Fruit fly (Drosophila melanogaster) whole organism, embryonic: ENCODE results near the gene CG6168.

Experiments used
- CG10267 ChIP-seq: fragments of 200-800 bp; sonication (Bioruptor generic); optimal IDR thresholded peaks from 2 replicates; lab custom pipeline; 2018; ENCODE audit warnings: missing biosample characterization, mild to moderate bottlenecking, missing genetic modification characterization, moderate library complexity
- CG11504 ChIP-seq: fragments of 200-800 bp; sonication (Bioruptor generic); optimal IDR thresholded peaks from 3 replicates; lab custom pipeline; 2019; ENCODE audit warnings: missing biosample characterization, mild to moderate bottlenecking, missing genetic modification characterization, moderate library complexity
- CG11695 ChIP-seq: fragments of 200-800 bp; sonication (Bioruptor generic); IDR thresholded peaks from 3 replicates; pipeline ENCODE4 v1.3.6; 2022; ENCODE audit warnings: missing biosample characterization, missing genetic modification characterization
- CG11696 ChIP-seq: fragments of 200-800 bp; sonication (Bioruptor generic); IDR thresholded peaks from 2 replicates; pipeline ENCODE4 v1.3.6; 2022; ENCODE audit warnings: missing biosample characterization, missing genetic modification characterization
- CG14050 ChIP-seq: fragments of 200-800 bp; sonication (Bioruptor generic); IDR thresholded peaks from 3 replicates; pipeline ENCODE4 v1.3.6; 2022; ENCODE audit warnings: missing biosample characterization, missing genetic modification characterization
- CG17361 ChIP-seq: fragments of 200-800 bp; sonication (Bioruptor generic); IDR thresholded peaks from 3 replicates; pipeline ENCODE4 v1.3.6; 2022; ENCODE audit warnings: missing biosample characterization, missing genetic modification characterization
- CG17385 ChIP-seq: fragments of 200-800 bp; sonication (Bioruptor generic); optimal IDR thresholded peaks from 3 replicates; lab custom pipeline; 2018; ENCODE audit warnings: missing biosample characterization, mild to moderate bottlenecking, missing genetic modification characterization
- CG17612 ChIP-seq: fragments of 200-800 bp; sonication (Bioruptor generic); IDR thresholded peaks from 2 replicates; pipeline ENCODE4 v1.3.6; 2022; ENCODE audit warnings: missing biosample characterization, missing genetic modification characterization
- CG17829 ChIP-seq: fragments of 200-800 bp; optimal IDR thresholded peaks from 2 replicates; lab custom pipeline; 2019; ENCODE audit warnings: missing biosample characterization, mild to moderate bottlenecking, missing genetic modification characterization, moderate library complexity
- CG2199 ChIP-seq: fragments of 200-800 bp; sonication (Bioruptor generic); IDR thresholded peaks from 3 replicates; pipeline ENCODE4 v1.3.6; 2022; ENCODE audit warnings: missing biosample characterization, missing genetic modification characterization
- CG31441 ChIP-seq: fragments of 200-800 bp; sonication (Bioruptor generic); IDR thresholded peaks from 2 replicates; pipeline ENCODE4 v1.3.6; 2022; ENCODE audit warnings: missing biosample characterization, missing genetic modification characterization
- CG8290 ChIP-seq, 3 experiments: fragments of 200-800 bp; sonication (Bioruptor generic); optimal IDR thresholded peaks; 2 replicates each; lab custom pipeline; 2016 to 2019; ENCODE audit warnings: missing biosample characterization in 3 of 3, missing genetic modification characterization in 3 of 3, mild to moderate bottlenecking in 2 of 3, moderate library complexity in 1 of 3
- CG8924 ChIP-seq: fragments of 200-800 bp; optimal IDR thresholded peaks from 3 replicates; lab custom pipeline; 2019; ENCODE audit warnings: missing biosample characterization, mild to moderate bottlenecking, missing genetic modification characterization, moderate library complexity
- CG9437 ChIP-seq: fragments of 200-800 bp; sonication (Bioruptor generic); optimal IDR thresholded peaks from 2 replicates; lab custom pipeline; 2018; ENCODE audit warnings: missing biosample characterization, mild to moderate bottlenecking, missing genetic modification characterization
- CG9727 ChIP-seq: fragments of 200-800 bp; sonication (Bioruptor generic); optimal IDR thresholded peaks from 3 replicates; lab custom pipeline; 2017; ENCODE audit warnings: missing biosample characterization, mild to moderate bottlenecking, missing genetic modification characterization
- CkIIα-i1 ChIP-seq: fragments of 200-800 bp; sonication (Bioruptor generic); IDR thresholded peaks from 2 replicates; pipeline ENCODE4 v1.3.6; 2022; ENCODE audit warnings: missing biosample characterization, missing genetic modification characterization
- D ChIP-seq, 2 experiments: fragments of 200-800 bp in 1 of 2; fragments of >200 bp in 1 of 2; sonication (Bioruptor generic) in 1 of 2; optimal IDR thresholded peaks; 2 replicates in 1 of 2; 3 replicates in 1 of 2; lab custom pipeline; 2017; ENCODE audit warnings: mild to moderate bottlenecking in 1 of 2, missing biosample characterization in 1 of 2, missing genetic modification characterization in 1 of 2, missing genetic modification reagents in 1 of 2
- D19A ChIP-seq: fragments of 200-800 bp; optimal IDR thresholded peaks from 3 replicates; lab custom pipeline; 2019; ENCODE audit warnings: missing biosample characterization, mild to moderate bottlenecking, missing genetic modification characterization, moderate library complexity
- Dek ChIP-seq: fragments of 200-800 bp; sonication (Bioruptor generic); optimal IDR thresholded peaks from 3 replicates; lab custom pipeline; 2019; ENCODE audit warnings: missing biosample characterization, mild to moderate bottlenecking, missing genetic modification characterization, moderate library complexity
- Doc2 ChIP-seq: fragments of 200-800 bp; sonication (Bioruptor generic); IDR thresholded peaks from 2 replicates; pipeline ENCODE4 v1.3.6; 2022; ENCODE audit warnings: missing biosample characterization, missing genetic modification characterization
- E2f2 ChIP-seq: fragments of 200-800 bp; sonication (Bioruptor generic); IDR thresholded peaks from 2 replicates; pipeline ENCODE4 v1.3.6; 2022; ENCODE audit warnings: missing biosample characterization, missing genetic modification characterization
- GATAe ChIP-seq: fragments of 200-800 bp; sonication (Bioruptor generic); conservative IDR thresholded peaks from 2 replicates; pipeline ENCODE4 v1.3.6; 2022; ENCODE audit warnings: missing biosample characterization, missing genetic modification characterization
- Hr51 ChIP-seq, 2 experiments: fragments of 200-800 bp; sonication (Bioruptor generic); optimal IDR thresholded peaks; 2 replicates in 1 of 2; 3 replicates in 1 of 2; lab custom pipeline; 2016 to 2018; ENCODE audit warnings: missing biosample characterization in 2 of 2, missing genetic modification characterization in 2 of 2, mild to moderate bottlenecking in 1 of 2, moderate library complexity in 1 of 2
- Jarid2 ChIP-seq: fragments of 200-800 bp; sonication (Bioruptor generic); optimal IDR thresholded peaks from 3 replicates; lab custom pipeline; 2017; ENCODE audit warnings: mild to moderate bottlenecking, missing biosample characterization, missing genetic modification reagents, missing genetic modification characterization
- Mrtf ChIP-seq: fragments of 200-800 bp; sonication (Bioruptor generic); IDR thresholded peaks from 3 replicates; pipeline ENCODE4 v1.3.6; 2022; ENCODE audit warnings: missing biosample characterization, missing genetic modification characterization
- NFAT ChIP-seq: fragments of 200-800 bp; sonication (Bioruptor generic); IDR thresholded peaks from 2 replicates; pipeline ENCODE4 v1.3.6; 2022; ENCODE audit warnings: missing biosample characterization, missing genetic modification characterization
- Sox100B ChIP-seq: fragments of 200-800 bp; sonication (Bioruptor generic); optimal IDR thresholded peaks from 3 replicates; lab custom pipeline; 2018; ENCODE audit warnings: missing biosample characterization, mild to moderate bottlenecking, missing genetic modification characterization
- TFAM ChIP-seq: fragments of 200-800 bp; sonication (Bioruptor generic); optimal IDR thresholded peaks from 2 replicates; lab custom pipeline; 2017; ENCODE audit warnings: missing biosample characterization, missing genetic modification characterization, inconsistent platforms
- amos ChIP-seq: fragments of 200-800 bp; sonication (Bioruptor generic); IDR thresholded peaks from 2 replicates; pipeline ENCODE4 v1.3.6; 2022; ENCODE audit warnings: missing biosample characterization, missing genetic modification characterization; ENCODE audit not compliant: partially characterized antibody
- ara ChIP-seq: fragments of 200-800 bp; sonication (Bioruptor generic); IDR thresholded peaks from 2 replicates; pipeline ENCODE4 v1.3.6; 2022; ENCODE audit warnings: missing biosample characterization, missing genetic modification characterization
- cwo ChIP-seq: fragments of 200-800 bp; sonication (Bioruptor generic); optimal IDR thresholded peaks from 3 replicates; lab custom pipeline; 2017; ENCODE audit warnings: missing biosample characterization, missing genetic modification characterization, mild to moderate bottlenecking, moderate library complexity, missing genetic modification reagents
- dimm ChIP-seq: fragments of 200-800 bp; sonication (Bioruptor generic); IDR thresholded peaks from 2 replicates; pipeline ENCODE4 v1.3.6; 2022; ENCODE audit warnings: missing biosample characterization, missing genetic modification characterization
- gem ChIP-seq: fragments of 200-800 bp; sonication (Bioruptor generic); optimal IDR thresholded peaks from 2 replicates; lab custom pipeline; 2019; ENCODE audit warnings: missing biosample characterization, mild to moderate bottlenecking, missing genetic modification characterization, moderate library complexity
- grau ChIP-seq: fragments of 200-800 bp; optimal IDR thresholded peaks from 3 replicates; lab custom pipeline; 2019; ENCODE audit warnings: missing biosample characterization, mild to moderate bottlenecking, missing genetic modification characterization, moderate library complexity
- jumu ChIP-seq: fragments of 200-800 bp; sonication (Bioruptor generic); optimal IDR thresholded peaks from 3 replicates; lab custom pipeline; 2016; ENCODE audit warnings: missing biosample characterization, missing genetic modification characterization
- lab ChIP-seq: fragments of 200-800 bp; sonication (Bioruptor generic); optimal IDR thresholded peaks from 3 replicates; lab custom pipeline; 2017; ENCODE audit warnings: missing biosample characterization, missing genetic modification characterization, mild to moderate bottlenecking, moderate library complexity, missing genetic modification reagents
- nerfin-2 ChIP-seq: fragments of 200-800 bp; sonication (Bioruptor generic); IDR thresholded peaks from 2 replicates; pipeline ENCODE4 v1.3.6; 2022; ENCODE audit warnings: missing biosample characterization, missing genetic modification characterization; ENCODE audit not compliant: partially characterized antibody
- otp ChIP-seq: fragments of 200-800 bp; sonication (Bioruptor generic); IDR thresholded peaks from 3 replicates; pipeline ENCODE4, ENCODE4 v1.3.6; 2022; ENCODE audit warnings: missing biosample characterization, missing genetic modification characterization
- phol ChIP-seq: fragments of 200-800 bp; sonication (Bioruptor generic); optimal IDR thresholded peaks from 3 replicates; lab custom pipeline; 2018; ENCODE audit warnings: missing biosample characterization, mild to moderate bottlenecking, missing genetic modification characterization, moderate library complexity
- row ChIP-seq: fragments of 200-800 bp; sonication (Bioruptor generic); IDR thresholded peaks from 3 replicates; pipeline ENCODE4 v1.3.6; 2022; ENCODE audit warnings: missing biosample characterization, missing genetic modification characterization
- run ChIP-seq: fragments of 200-800 bp; sonication (Bioruptor generic); optimal IDR thresholded peaks from 3 replicates; lab custom pipeline; 2018; ENCODE audit warnings: missing biosample characterization, mild to moderate bottlenecking, missing genetic modification characterization
- sd ChIP-seq: fragments of 200-800 bp; sonication (Bioruptor generic); optimal IDR thresholded peaks from 3 replicates; lab custom pipeline; 2018; ENCODE audit warnings: missing biosample characterization, mild to moderate bottlenecking, missing genetic modification characterization, moderate library complexity
- zen2 ChIP-seq: fragments of 200-800 bp; sonication (Bioruptor generic); IDR thresholded peaks from 3 replicates; pipeline ENCODE4 v1.3.6; 2022; ENCODE audit warnings: missing biosample characterization, missing genetic modification characterization; ENCODE audit not compliant: partially characterized antibody

The CG6168 gene

dm6 chr3L:11272243-11273012 is 49.1 kb downstream of the CG6168 start (continued):
- TF ChIP-seq CG17612 (GFP tag; lab: Robert Waterston, UW) = no peak
- no peak for TF ChIP-seq dimm (GFP tag; lab: Robert Waterston, UW)
- TF ChIP-seq ara (GFP tag; lab: Robert Waterston, UW) = no peak
- TF ChIP-seq CG9727 (GFP tag; lab: Kevin White, UChicago) = peak; percentile 9
- no peak for TF ChIP-seq CkIIα-i1 (GFP tag; lab: Robert Waterston, UW)
- 0 out of 2 replicates have a peak, but pooled peaks have one; percentile 10 for TF ChIP-seq GATAe (GFP tag; lab: Robert Waterston, UW)
- peak; percentile 71 for TF ChIP-seq CG17361 (GFP tag; lab: Robert Waterston, UW)
- 0 out of 2 replicates have a peak, but pooled peaks have one; percentile 12 for TF ChIP-seq NFAT (GFP tag; lab: Robert Waterston, UW)
- TF ChIP-seq Hr51 (GFP tag; optimal IDR thresholded peaks at IDR 0.05; lab: Kevin White, UChicago) = peak in 1 of 2 experiments; percentile 45
- no peak for TF ChIP-seq Mrtf
- peak; percentile 61 for TF ChIP-seq gem (tag; lab: Kevin White, UChicago)
- peak; percentile 18 for TF ChIP-seq phol
- no peak for TF ChIP-seq CG14050
- TF ChIP-seq CG2199 (GFP tag; lab: Robert Waterston, UW) = no peak
- peak; percentile 26 for TF ChIP-seq cwo (GFP tag; lab: Kevin White, UChicago)
- peak; percentile 67 for TF ChIP-seq CG11504 (tag; lab: Kevin White, UChicago)
- TF ChIP-seq run (tag; lab: Kevin White, UChicago) = no peak
- no peak for TF ChIP-seq Jarid2 (GFP tag; lab: Kevin White, UChicago)
- TF ChIP-seq row = 0 out of 3 replicates have a peak, but pooled peaks have one; percentile 23
- TF ChIP-seq Sox100B (GFP tag; lab: Kevin White, UChicago) = peak; percentile 17
- TF ChIP-seq nerfin-2 (GFP tag; lab: Robert Waterston, UW) = no peak
- TF ChIP-seq CG31441 (GFP tag; lab: Robert Waterston, UW) = peak; percentile 54; the same call in 1 of the 2 replicates
- no peak for TF ChIP-seq amos (GFP tag; lab: Robert Waterston, UW)
- TF ChIP-seq E2f2 (GFP tag; lab: Robert Waterston, UW) = peak; percentile 25; the same call in 1 of the 2 replicates
- no peak for TF ChIP-seq otp
- peak; percentile 4 for TF ChIP-seq lab (GFP tag; lab: Kevin White, UChicago)
- TF ChIP-seq zen2 (GFP tag; lab: Robert Waterston, UW) = no peak
- TF ChIP-seq CG17829 (tag; lab: Kevin White, UChicago) = peak; percentile 33
- peak; percentile 33 for TF ChIP-seq Dek (tag; lab: Kevin White, UChicago)
- TF ChIP-seq CG8290 (GFP tag; optimal IDR thresholded peaks at IDR 0.05; lab: Kevin White, UChicago) = no peak
- peak in 1 of 2 experiments; percentile 55 for TF ChIP-seq CG8290 (tag; optimal IDR thresholded peaks at IDR 0.05; lab: Kevin White, UChicago)
- TF ChIP-seq CG9437 (GFP tag; lab: Kevin White, UChicago) = peak; percentile 21
- no peak for TF ChIP-seq D (optimal IDR thresholded peaks at IDR 0.05; lab: Kevin White, UChicago)
- no peak for TF ChIP-seq D (GFP tag; optimal IDR thresholded peaks at IDR 0.05; lab: Kevin White, UChicago)
- TF ChIP-seq CG10267 (tag; lab: Kevin White, UChicago) = peak; percentile 3
- peak; percentile 59 for TF ChIP-seq CG11696 (GFP tag; lab: Robert Waterston, UW)
- no peak for TF ChIP-seq jumu
- peak; percentile 26; the same call in 1 of the 3 replicates for TF ChIP-seq CG11695 (GFP tag; lab: Robert Waterston, UW)
- TF ChIP-seq Doc2 (GFP tag; lab: Robert Waterston, UW) = no peak
- TF ChIP-seq CG17385 (GFP tag; lab: Kevin White, UChicago) = peak; percentile 4
- TF ChIP-seq grau = peak; percentile 38
- peak; percentile 54 for TF ChIP-seq CG8924 (tag; lab: Kevin White, UChicago)
- no peak for TF ChIP-seq sd (tag; lab: Kevin White, UChicago)
- peak; percentile 31 for TF ChIP-seq D19A
- no peak for TF ChIP-seq TFAM (GFP tag; lab: Kevin White, UChicago)
